Worm (Caenorhabditis elegans): Measurements from ENCODE around the gene mrps-18C.

ce11 chrIII:4910956-4911355 is 24.4 kb upstream of the mrps-18C start, which contains the start of gene F26F4.2:
- no peak for TF ChIP-seq elt-1 (tag; optimal IDR thresholded peaks at IDR 0.05; ENCODE audit: borderline replicate concordance, insufficient read depth)
- no peak for TF ChIP-seq drap-1 (GFP tag; optimal IDR thresholded peaks at IDR 0.05)
- TF ChIP-seq cnd-1 (tag; optimal IDR thresholded peaks at IDR 0.05), result no peak
- TF ChIP-seq flh-1 (GFP tag; optimal IDR thresholded peaks at IDR 0.05), result no peak
